Fruit fly (Drosophila melanogaster): ENCODE results near the gene CG42564.

The CG42564 gene

DNA sequence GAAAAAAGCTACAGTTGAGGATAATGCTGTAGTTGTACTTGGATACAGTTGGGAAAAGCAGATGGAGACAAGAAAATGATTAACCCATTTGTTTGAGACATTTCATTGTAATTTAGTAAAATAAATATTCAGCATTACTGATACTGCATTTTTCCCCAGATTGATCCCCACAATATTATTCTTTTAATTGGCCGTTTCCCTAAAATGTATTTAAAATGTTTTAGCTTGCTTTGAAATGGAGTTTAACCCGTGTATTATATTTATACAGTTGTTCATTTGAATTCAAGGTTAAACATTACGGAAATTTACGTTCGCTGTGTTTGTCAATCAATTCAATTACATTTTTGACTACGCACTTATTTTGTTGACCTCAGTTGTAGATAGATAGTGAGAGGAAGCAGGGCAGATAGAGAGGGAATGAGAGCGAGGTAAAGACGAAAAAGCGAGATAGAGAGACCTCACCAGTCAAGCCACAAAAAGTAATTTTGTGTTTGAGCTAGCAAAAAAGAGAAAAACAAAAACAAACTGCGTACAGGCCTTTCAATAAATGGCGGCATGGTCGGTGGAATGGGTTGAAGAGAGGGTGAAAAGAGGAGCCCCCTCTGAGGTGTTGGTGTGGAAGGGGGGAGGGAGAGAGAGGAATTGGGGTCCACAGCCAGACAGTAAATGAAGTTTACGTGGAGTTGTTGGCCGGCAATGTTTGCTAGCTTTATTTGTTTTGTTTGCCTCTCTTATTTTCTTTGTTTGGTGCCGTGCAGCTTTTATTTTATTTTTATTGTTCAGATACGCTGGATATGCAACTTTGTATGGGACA, 36.3 kb downstream of the CG42564 start (continued):
- TF ChIP-seq CG7786 (GFP tag; optimal IDR thresholded peaks at IDR 0.05) (peak; percentile 75), Kr (GFP tag; optimal IDR thresholded peaks at IDR 0.05) (peak; percentile 23), CG43689 (GFP tag; IDR thresholded peaks at IDR 0.05) (no peak), Hr39 (optimal IDR thresholded peaks at IDR 0.05) (no peak), NC2β (GFP tag; optimal IDR thresholded peaks at IDR 0.05) (peak; percentile 65), dm (GFP tag; optimal IDR thresholded peaks at IDR 0.05) (peak; percentile 57), kay (GFP tag; optimal IDR thresholded peaks at IDR 0.05) (peak; percentile 78), CHES-1-like (GFP tag; optimal IDR thresholded peaks at IDR 0.05) (peak; percentile 77), CrebB (tag; optimal IDR thresholded peaks at IDR 0.05) (peak; percentile 59), sob (GFP tag; IDR thresholded peaks at IDR 0.05) (peak; percentile 69; the same call in 1 of the 2 replicates), Dp (GFP tag; optimal IDR thresholded peaks at IDR 0.05) (no peak), Fer2 (tag; optimal IDR thresholded peaks at IDR 0.05) (peak; percentile 43), CG15479 (GFP tag; optimal IDR thresholded peaks at IDR 0.05) (no peak), CoRest (tag; optimal IDR thresholded peaks at IDR 0.05) (peak; percentile 96), tin (GFP tag; optimal IDR thresholded peaks at IDR 0.05) (peak; percentile 79), Bteb2 (GFP tag; optimal IDR thresholded peaks at IDR 0.05) (peak; percentile 73), sug (tag; optimal IDR thresholded peaks at IDR 0.05) (peak; percentile 83), CG4424 (GFP tag; optimal IDR thresholded peaks at IDR 0.05) (peak; percentile 89), stc (GFP tag; IDR thresholded peaks at IDR 0.05) (peak; percentile 62; the same call in 1 of the 2 replicates), CG12155 (GFP tag; optimal IDR thresholded peaks at IDR 0.05) (peak; percentile 83), hkb (optimal IDR thresholded peaks at IDR 0.05) (no peak), hkb (GFP tag; IDR thresholded peaks at IDR 0.05) (peak; percentile 71), Ssrp (tag; optimal IDR thresholded peaks at IDR 0.05) (peak; percentile 92), CG15696 (tag; optimal IDR thresholded peaks at IDR 0.05) (peak; percentile 49), CG17385 (GFP tag; optimal IDR thresholded peaks at IDR 0.05) (peak; percentile 87), Opbp (GFP tag; IDR thresholded peaks at IDR 0.05; ENCODE audit: partially characterized antibody) (no peak), CG1233 (GFP tag; optimal IDR thresholded peaks at IDR 0.05) (peak; percentile 88), Nf-YC (tag; optimal IDR thresholded peaks at IDR 0.05) (peak; percentile 79), twi (tag; optimal IDR thresholded peaks at IDR 0.05) (peak; percentile 79), H2.0 (GFP tag; IDR thresholded peaks at IDR 0.05) (peak; percentile 48), CG11695 (GFP tag; IDR thresholded peaks at IDR 0.05) (peak; percentile 81), ssp (GFP tag; IDR thresholded peaks at IDR 0.05) (peak; percentile 49; the same call in 1 of the 2 replicates), Dip3 (GFP tag; optimal IDR thresholded peaks at IDR 0.05) (peak; percentile 78), CG14965 (GFP tag; optimal IDR thresholded peaks at IDR 0.05; ENCODE audit: borderline replicate concordance) (no peak), corto (GFP tag; optimal IDR thresholded peaks at IDR 0.05) (no peak), inv (GFP tag; IDR thresholded peaks at IDR 0.05; ENCODE audit: partially characterized antibody) (no peak), fru (optimal IDR thresholded peaks at IDR 0.05) (no peak), lab (GFP tag; optimal IDR thresholded peaks at IDR 0.05) (peak; percentile 88), chm (GFP tag; IDR thresholded peaks at IDR 0.05) (peak; percentile 55), Hmx (GFP tag; optimal IDR thresholded peaks at IDR 0.05) (peak; percentile 82), CG12236 (GFP tag; optimal IDR thresholded peaks at IDR 0.05) (peak; percentile 43), bcd (GFP tag; optimal IDR thresholded peaks at IDR 0.05) (peak; percentile 88), CG7839 (tag; optimal IDR thresholded peaks at IDR 0.05) (peak; percentile 94), CG3065 (GFP tag; optimal IDR thresholded peaks at IDR 0.05) (peak; percentile 61), lov (optimal IDR thresholded peaks at IDR 0.05) (no peak), lov (GFP tag; IDR thresholded peaks at IDR 0.05) (0 out of 3 replicates have a peak, but pooled peaks have one; percentile 13), CG3838 (GFP tag; optimal IDR thresholded peaks at IDR 0.05) (peak; percentile 75), Aef1 (GFP tag; IDR thresholded peaks at IDR 0.05) (peak; percentile 10), Tbp (GFP tag; optimal IDR thresholded peaks at IDR 0.05) (no peak), seq (GFP tag; IDR thresholded peaks at IDR 0.05) (peak; percentile 80), HHEX (GFP tag; optimal IDR thresholded peaks at IDR 0.05) (peak; percentile 89)

Measured in whole organism, embryonic.